Fruit fly (Drosophila melanogaster) Kc167 (cell line): Measurements from ENCODE around the gene TwdlX.

Source experiments
- Myc ChIP-seq: fragments of >200 bp; optimal IDR thresholded peaks from 2 replicates; lab custom pipeline; 2017; ENCODE audit warnings: missing external identifiers
- Sin3A ChIP-seq: fragments of >200 bp; optimal IDR thresholded peaks from 2 replicates; lab custom pipeline; 2018; ENCODE audit warnings: missing external identifiers
- h ChIP-seq: fragments of >200 bp; optimal IDR thresholded peaks from 3 replicates; lab custom pipeline; 2018; ENCODE audit warnings: missing external identifiers
- insv ChIP-seq: fragments of >200 bp; optimal IDR thresholded peaks from 3 replicates; lab custom pipeline; 2018; ENCODE audit warnings: missing external identifiers
- psq ChIP-seq: fragments of >200 bp; optimal IDR thresholded peaks from 2 replicates; lab custom pipeline; 2017; ENCODE audit warnings: missing external identifiers
- ttk ChIP-seq: sonication (Bioruptor generic); optimal IDR thresholded peaks from 2 replicates; lab custom pipeline; 2017; ENCODE audit warnings: missing external identifiers

The TwdlX gene

DNA sequence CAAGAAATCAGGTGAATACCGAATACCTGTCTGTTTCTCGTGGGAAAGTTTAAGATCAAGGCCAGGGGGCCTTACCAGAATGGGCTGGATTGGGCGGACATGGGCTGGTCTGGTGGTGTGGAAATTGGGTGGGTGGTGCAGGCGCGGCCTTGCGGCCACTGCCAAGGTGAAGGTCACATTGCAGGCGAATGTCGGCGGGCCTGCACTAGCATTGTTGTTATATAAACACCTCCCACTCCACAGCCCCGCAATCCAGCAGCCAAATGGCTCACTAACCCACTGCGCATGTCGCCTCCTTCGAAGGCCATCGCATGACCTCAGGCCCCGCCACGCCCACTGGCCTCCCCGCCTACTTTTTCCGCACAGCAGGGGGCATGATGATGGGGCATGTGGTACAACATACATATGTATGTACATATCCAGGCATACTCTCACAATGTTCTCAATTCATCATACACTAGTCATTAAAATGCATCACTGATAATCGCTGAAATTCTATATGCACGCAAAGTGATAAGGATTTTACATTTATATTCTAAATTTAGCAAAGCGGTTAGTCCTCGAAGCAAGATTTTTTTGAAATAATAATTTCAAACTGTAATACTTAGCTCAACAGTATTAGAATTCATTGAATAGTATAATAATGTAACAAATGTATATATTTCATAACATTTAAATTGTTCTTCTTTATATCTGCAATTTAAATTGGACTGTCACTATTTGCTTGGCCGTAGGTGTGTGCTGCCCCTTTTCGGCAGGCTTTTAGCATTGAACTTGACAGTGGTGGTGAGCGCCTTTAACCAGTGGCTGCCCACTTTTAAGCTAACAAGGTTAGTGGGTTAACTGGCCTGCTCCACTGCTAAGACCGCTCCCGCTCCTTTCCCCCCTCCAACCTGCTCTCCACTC lies 34.0 kb upstream of the TwdlX start:
- TF ChIP-seq Sin3A (lab: Kevin White, UChicago) (no peak), h (lab: Kevin White, UChicago) (no peak), Myc (lab: Kevin White, UChicago) (no peak), psq (lab: Kevin White, UChicago) (no peak), insv (lab: Kevin White, UChicago) (no peak), ttk (lab: Kevin White, UChicago) (no peak)

DNA sequence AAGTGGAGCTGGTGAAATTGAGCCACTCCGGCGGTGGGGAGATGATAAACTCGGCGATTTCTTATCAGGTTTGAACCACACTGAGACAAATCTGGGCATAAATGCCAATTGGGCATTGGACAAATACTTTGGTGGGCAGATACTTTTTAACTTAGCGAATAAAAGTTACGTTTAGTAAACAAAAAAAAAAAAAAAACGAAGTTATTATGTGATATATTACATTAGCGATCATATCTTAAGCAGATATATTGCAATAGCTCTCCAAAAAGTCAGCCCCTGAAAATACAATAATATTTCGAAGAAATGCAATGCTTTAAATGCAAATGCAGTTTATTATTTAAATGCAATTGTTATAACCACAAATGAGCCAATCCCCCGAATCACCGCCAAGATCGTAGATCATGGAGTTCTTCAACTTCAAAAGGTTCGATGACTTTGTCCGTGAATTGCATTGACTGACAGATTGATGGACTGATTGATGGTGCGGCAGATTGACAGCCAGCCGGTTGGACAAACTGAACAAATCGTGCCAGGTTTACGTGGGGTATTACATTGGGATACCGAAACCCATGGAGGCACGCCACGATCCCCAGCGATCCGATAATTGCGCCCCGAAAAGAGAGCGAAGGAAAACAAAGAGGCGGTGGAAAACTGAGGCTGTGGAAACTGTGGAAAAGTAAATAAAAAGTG lies 32.9 kb upstream of the TwdlX start:
- TF ChIP-seq psq (lab: Kevin White, UChicago) (no peak), h (lab: Kevin White, UChicago) (no peak), Sin3A (lab: Kevin White, UChicago) (no peak), ttk (lab: Kevin White, UChicago) (no peak)

DNA sequence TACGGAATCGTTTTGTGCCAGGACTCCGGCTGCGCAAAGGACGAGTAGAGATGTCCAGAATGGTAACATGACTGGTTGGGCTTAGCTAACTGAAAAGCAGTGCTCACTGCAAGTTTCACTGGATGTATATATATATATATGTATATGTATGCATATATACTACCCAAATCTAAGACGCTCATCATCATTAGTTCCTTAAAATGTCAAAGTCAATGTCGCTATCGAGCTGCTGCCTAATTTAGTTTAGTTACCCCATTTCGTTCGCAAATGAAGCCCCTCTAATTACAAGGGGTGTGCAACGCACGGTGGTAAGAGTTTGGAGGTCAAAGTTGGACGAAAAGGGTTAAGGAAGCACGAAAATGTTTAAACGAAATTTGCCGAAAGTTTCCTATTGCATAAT lies 30.8 kb upstream of the TwdlX start, which contains the start of gene CG9676:
Gene CG9676 (minus strand): TSS at position 101 of the 400 bp plus-strand sequence.
- no peak for TF ChIP-seq ttk (lab: Kevin White, UChicago)
- TF ChIP-seq h (lab: Kevin White, UChicago): no peak
- TF ChIP-seq psq (lab: Kevin White, UChicago): no peak
- TF ChIP-seq Myc (lab: Kevin White, UChicago): no peak
- no peak for TF ChIP-seq insv (lab: Kevin White, UChicago)
- no peak for TF ChIP-seq Sin3A (lab: Kevin White, UChicago)

- no peak for TF ChIP-seq h (lab: Kevin White, UChicago)
- TF ChIP-seq insv (lab: Kevin White, UChicago): no peak
- no peak for TF ChIP-seq Myc (lab: Kevin White, UChicago)
- TF ChIP-seq Sin3A (lab: Kevin White, UChicago): no peak
- TF ChIP-seq ttk (lab: Kevin White, UChicago): no peak
Observed at dm6 chrX:16701941-16702340, 28.9 kb upstream of the TwdlX start, which contains the start of gene sphe. Gene sphe, minus strand, starts transcription at chrX:16701972.

dm6 chrX:16703747-16704146 lies 27.1 kb upstream of the TwdlX start, which contains the start of the genes CG9673 and CG4653:
Gene CG9673, minus strand, starts transcription at chrX:16703884.
Gene CG4653, plus strand, starts transcription at chrX:16704081.
- no peak for TF ChIP-seq Sin3A (lab: Kevin White, UChicago)
- no peak for TF ChIP-seq ttk (lab: Kevin White, UChicago)
- TF ChIP-seq insv (lab: Kevin White, UChicago): no peak
- no peak for TF ChIP-seq h (lab: Kevin White, UChicago)
- TF ChIP-seq Myc (lab: Kevin White, UChicago): no peak
- no peak for TF ChIP-seq psq (lab: Kevin White, UChicago)

dm6 chrX:16706774-16707173 lies 24.1 kb upstream of the TwdlX start, which contains the start of gene CG9672:
Gene CG9672, minus strand, starts transcription at chrX:16706874.
- TF ChIP-seq insv (lab: Kevin White, UChicago) (no peak), ttk (lab: Kevin White, UChicago) (no peak), psq (lab: Kevin White, UChicago) (no peak), h (lab: Kevin White, UChicago) (no peak), Myc (lab: Kevin White, UChicago) (no peak), Sin3A (lab: Kevin White, UChicago) (no peak)

DNA sequence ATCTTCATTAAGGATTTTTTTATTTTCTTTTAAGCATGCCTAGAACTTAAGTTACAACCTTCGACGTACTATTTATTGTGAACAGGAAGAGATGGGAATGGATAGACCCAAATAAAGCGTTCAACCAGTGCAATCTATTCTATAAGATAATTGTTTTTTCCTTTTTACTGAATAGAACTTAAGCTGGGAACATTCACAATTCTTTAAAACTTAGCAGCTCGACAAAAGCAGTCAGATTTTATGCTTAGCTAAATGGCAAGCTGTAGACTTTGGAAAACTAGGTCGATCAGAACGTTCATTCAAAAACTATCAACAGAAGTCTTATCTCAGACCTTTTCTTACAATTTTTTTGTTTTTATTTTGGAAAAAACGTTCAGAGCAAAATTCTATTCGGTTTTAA lies 19.9 kb upstream of the TwdlX start, which contains the start of gene CG13008:
Gene CG13008 (plus strand): TSS at position 301 of the 400 bp plus-strand sequence.
- TF ChIP-seq psq (lab: Kevin White, UChicago) (no peak), Myc (lab: Kevin White, UChicago) (no peak), insv (lab: Kevin White, UChicago) (no peak), h (lab: Kevin White, UChicago) (no peak)

DNA sequence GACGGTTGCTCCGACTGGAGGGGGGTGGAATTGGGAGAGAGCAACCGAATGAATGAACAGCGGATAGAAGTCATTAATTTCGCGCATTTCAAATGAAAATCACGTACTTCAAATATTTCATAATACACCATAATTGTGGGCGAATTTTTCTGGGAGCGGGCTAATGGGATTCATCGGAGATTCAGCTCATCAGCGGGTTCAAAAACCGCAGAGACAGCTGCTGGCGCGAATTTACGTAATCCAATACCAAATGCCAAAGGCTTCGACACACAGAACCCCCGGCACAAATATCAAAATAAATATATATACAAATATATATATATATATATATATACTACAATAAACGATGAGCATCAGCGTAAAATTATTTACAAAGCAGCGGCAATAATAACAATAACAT lies 14.2 kb upstream of the TwdlX start:
- TF ChIP-seq h (lab: Kevin White, UChicago) (no peak), insv (lab: Kevin White, UChicago) (no peak), Myc (lab: Kevin White, UChicago) (no peak), psq (lab: Kevin White, UChicago) (no peak), ttk (lab: Kevin White, UChicago) (no peak), Sin3A (lab: Kevin White, UChicago) (no peak)

dm6 chrX:16718169-16718723 lies 12.6 kb upstream of the TwdlX start:
- no peak for TF ChIP-seq psq (lab: Kevin White, UChicago)
- TF ChIP-seq insv (lab: Kevin White, UChicago): no peak
- TF ChIP-seq Sin3A (lab: Kevin White, UChicago): no peak
- TF ChIP-seq ttk (lab: Kevin White, UChicago): no peak
- TF ChIP-seq h (lab: Kevin White, UChicago): no peak
- TF ChIP-seq Myc (lab: Kevin White, UChicago): no peak

DNA sequence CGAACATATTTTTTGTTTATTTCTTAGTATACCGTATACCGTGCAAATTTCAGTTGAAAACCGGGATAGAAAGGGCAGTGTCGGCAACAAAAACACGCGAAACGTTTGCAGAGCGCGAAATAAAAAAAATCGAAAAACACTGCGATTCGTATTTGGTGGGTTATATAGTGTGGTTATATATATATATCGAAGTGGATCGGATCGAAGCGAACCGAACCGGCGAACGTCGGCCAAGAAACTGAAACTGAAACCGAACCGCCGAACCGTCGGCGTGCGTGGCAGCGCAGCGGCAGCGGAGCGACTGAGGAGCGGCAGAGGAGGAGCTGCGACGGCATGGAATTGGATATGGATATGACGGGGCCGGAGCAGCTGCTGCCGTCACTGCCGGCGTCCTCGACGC lies 9.7 kb upstream of the TwdlX start, which contains the start of the genes CG32572 and CG34325:
Gene CG32572 (plus strand): TSS at position 16 of the 400 bp plus-strand sequence.
Gene CG34325 (minus strand): TSS at position 244 of the 400 bp plus-strand sequence.
- TF ChIP-seq Sin3A (lab: Kevin White, UChicago) (no peak), Myc (lab: Kevin White, UChicago) (no peak), ttk (lab: Kevin White, UChicago) (no peak), psq (lab: Kevin White, UChicago) (no peak), insv (lab: Kevin White, UChicago) (no peak), h (lab: Kevin White, UChicago) (no peak)
